Worm (Caenorhabditis elegans): ENCODE data around the gene mans-3.
A peak's percentile ranks its signal among the peaks of the same experiment; 100 is the strongest.

mans-3 gene

ce11 chrX:5208831-5209230, 43.6 kb downstream of the mans-3 start:
- no peak for TF ChIP-seq php-3 (GFP tag; IDR thresholded peaks at IDR 0.05)
- TF ChIP-seq unc-62 (GFP tag; optimal IDR thresholded peaks at IDR 0.05 in 1 of 2) = peak in 1 of 2 experiments; percentile 87
- TF ChIP-seq unc-62 (tag; optimal IDR thresholded peaks at IDR 0.05) = no peak
- peak; percentile 83 for TF ChIP-seq nhr-28 (tag; optimal IDR thresholded peaks at IDR 0.05)
- no peak for TF ChIP-seq dpl-1 (GFP tag; optimal IDR thresholded peaks at IDR 0.05)
- no peak for TF ChIP-seq tag-97 (GFP tag; IDR thresholded peaks at IDR 0.05)
- TF ChIP-seq madf-5 (GFP tag; IDR thresholded peaks at IDR 0.05) = no peak
- TF ChIP-seq pqm-1 (tag; optimal IDR thresholded peaks at IDR 0.05) = peak; percentile 29
- TF ChIP-seq jun-1 (tag; optimal IDR thresholded peaks at IDR 0.05) = no peak
- no peak for TF ChIP-seq cey-2 (tag; optimal IDR thresholded peaks at IDR 0.05; ENCODE audit: borderline replicate concordance, insufficient read depth)
- no peak for TF ChIP-seq F10B5.3 (tag; optimal IDR thresholded peaks at IDR 0.05)
- peak; percentile 0 for TF ChIP-seq dve-1 (tag; optimal IDR thresholded peaks at IDR 0.05; ENCODE audit: insufficient read depth)

- peak in 1 of 2 experiments; percentile 2 for TF ChIP-seq lsy-2 (tag; optimal IDR thresholded peaks at IDR 0.05)
- TF ChIP-seq hif-1 (tag; optimal IDR thresholded peaks at IDR 0.05) = peak; percentile 19 to 97
- TF ChIP-seq aha-1 (tag) = peak; percentile 93
- 0 out of 2 replicates have a peak, but pooled peaks have one; percentile 26 for TF ChIP-seq hmg-1.1 (GFP tag; IDR thresholded peaks at IDR 0.05)
- peak; percentile 42 for TF ChIP-seq nhr-11 (tag; optimal IDR thresholded peaks at IDR 0.05)
- TF ChIP-seq R02D3.7 (tag; optimal IDR thresholded peaks at IDR 0.05) = no peak
- TF ChIP-seq ceh-20 (GFP tag; IDR thresholded peaks at IDR 0.05) = peak; percentile 19; the same call in 1 of the 2 replicates
- no peak for TF ChIP-seq nhr-28 (tag; optimal IDR thresholded peaks at IDR 0.05)
Measured at ce11 chrX:5209429-5209828, 44.2 kb downstream of the mans-3 start.

DNA sequence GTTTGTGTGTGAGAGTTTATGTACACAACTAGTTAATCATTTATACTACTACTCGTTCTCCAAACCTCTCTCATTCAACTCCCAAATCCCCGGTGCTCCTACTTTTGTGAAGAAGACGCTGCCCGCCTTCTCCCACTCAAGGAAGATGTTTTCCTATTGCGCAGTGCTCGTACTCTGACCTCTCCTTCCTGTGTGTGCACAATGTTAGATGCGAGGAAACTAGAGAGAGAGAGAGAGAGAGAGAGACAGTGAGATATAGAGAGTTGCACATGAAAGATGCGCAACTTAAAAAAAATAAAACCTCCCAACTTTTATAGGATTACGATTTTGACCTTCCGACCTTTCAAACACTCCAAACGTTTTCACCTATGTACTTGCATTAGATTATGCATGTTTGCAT, 45.3 kb downstream of the mans-3 start:
- 0 out of 2 replicates have a peak, but pooled peaks have one; percentile 10 for TF ChIP-seq dmd-6 (GFP tag; IDR thresholded peaks at IDR 0.05)
- TF ChIP-seq unc-62 (GFP tag; optimal IDR thresholded peaks at IDR 0.05 in 1 of 2) = peak in 1 of 2 experiments; percentile 56
- no peak for TF ChIP-seq unc-62 (tag; optimal IDR thresholded peaks at IDR 0.05)
- peak; percentile 90 for TF ChIP-seq aha-1 (tag)
- no peak for TF ChIP-seq pha-4 (GFP tag; IDR thresholded peaks at IDR 0.05)
- peak; percentile 30 for TF ChIP-seq pha-4 (tag; optimal IDR thresholded peaks at IDR 0.05)
- peak in 1 of 2 experiments; percentile 4 for TF ChIP-seq hif-1 (tag; optimal IDR thresholded peaks at IDR 0.05)
- peak; percentile 42 for TF ChIP-seq mep-1 (tag; optimal IDR thresholded peaks at IDR 0.05)
- TF ChIP-seq ctbp-1 (GFP tag; IDR thresholded peaks at IDR 0.05) = 0 out of 2 replicates have a peak, but pooled peaks have one; percentile 44
- TF ChIP-seq hmg-1.1 (GFP tag; IDR thresholded peaks at IDR 0.05) = peak; percentile 34; the same call in 1 of the 2 replicates
- no peak for TF ChIP-seq unc-130 (GFP tag; optimal IDR thresholded peaks at IDR 0.05)
- peak in 1 of 2 experiments; percentile 11 for TF ChIP-seq lsy-2 (tag; optimal IDR thresholded peaks at IDR 0.05)
- peak; percentile 11 for TF ChIP-seq mes-2 (tag; optimal IDR thresholded peaks at IDR 0.05; ENCODE audit: poor library complexity, severe bottlenecking)
- no peak for TF ChIP-seq T26A8.4 (GFP tag; IDR thresholded peaks at IDR 0.05)
- no peak for TF ChIP-seq nhr-76 (tag; optimal IDR thresholded peaks at IDR 0.05)

- TF ChIP-seq ceh-20 (GFP tag; IDR thresholded peaks at IDR 0.05) (no peak), dmd-6 (GFP tag; IDR thresholded peaks at IDR 0.05) (peak; percentile 36), dve-1 (tag; optimal IDR thresholded peaks at IDR 0.05; ENCODE audit: insufficient read depth) (peak; percentile 28), daf-16 (GFP tag; optimal IDR thresholded peaks at IDR 0.05) (no peak), daf-16 (tag; optimal IDR thresholded peaks at IDR 0.05) (peak; percentile 6), lin-15B (tag; optimal IDR thresholded peaks at IDR 0.05) (no peak), aha-1 (tag) (peak; percentile 82), nhr-28 (tag; optimal IDR thresholded peaks at IDR 0.05) (peak; percentile 30), mxl-3 (GFP tag; optimal IDR thresholded peaks at IDR 0.05) (peak; percentile 34), lir-3 (tag; optimal IDR thresholded peaks at IDR 0.05) (no peak), tra-1 (GFP tag; IDR thresholded peaks at IDR 0.05) (no peak), unc-39 (tag; optimal IDR thresholded peaks at IDR 0.05) (no peak), ZK337.2 (GFP tag; IDR thresholded peaks at IDR 0.05) (no peak), mdt-29 (GFP tag; IDR thresholded peaks at IDR 0.05) (no peak), ztf-11 (tag; optimal IDR thresholded peaks at IDR 0.05) (no peak), hlh-11 (tag; optimal IDR thresholded peaks at IDR 0.05) (peak; percentile 46)
Measured at ce11 chrX:5210927-5211655, 45.9 kb downstream of the mans-3 start.

All from whole organism, L4 larva.